Fruit fly (Drosophila melanogaster) whole organism: ENCODE measurements around the gene Alg7.

Experiments
- Dll ChIP-seq: fragments of >200 bp; optimal IDR thresholded peaks from 2 replicates; lab custom pipeline; 2017
- psq ChIP-seq: fragments of >200 bp; optimal IDR thresholded peaks from 2 replicates; lab custom pipeline; 2017
- usp ChIP-seq: fragments of >200 bp; optimal IDR thresholded peaks from 2 replicates; lab custom pipeline; 2017; ENCODE audit warnings: missing biosample characterization, missing genetic modification characterization, mixed read lengths

dm6 chr2L:13154313-13154712, 24.7 kb upstream of the Alg7 start:
- TF ChIP-seq Dll (lab: Kevin White, UChicago) (no peak), usp (GFP tag; lab: Kevin White, UChicago) (no peak), psq (lab: Kevin White, UChicago) (no peak)
